Worm (Caenorhabditis elegans) whole organism, L4 larva: ENCODE measurements around the gene F56C9.6.

Experiments used
- F44E2.7 ChIP-seq: fragments of 200-800 bp; sonication (Bioruptor generic); IDR thresholded peaks from 2 replicates; pipeline ENCODE4 v2.1.2; 2022; ENCODE audit warnings: missing genetic modification characterization, missing compliant biosample characterization
- R02D3.7 ChIP-seq: fragments of 150-350 bp; sonication (generic microtip); optimal IDR thresholded peaks from 3 replicates; lab custom pipeline; 2014; ENCODE audit warnings: missing biosample characterization, missing genetic modification characterization
- T20F7.1 ChIP-seq: fragments of 200-800 bp; sonication (Bioruptor generic); optimal IDR thresholded peaks from 2 replicates; lab custom pipeline; 2018; ENCODE audit warnings: mild to moderate bottlenecking, missing genetic modification characterization, missing compliant biosample characterization
- ZK337.2 ChIP-seq: fragments of 200-800 bp; sonication (Bioruptor generic); IDR thresholded peaks from 2 replicates; pipeline ENCODE4 v1.3.6; 2022; ENCODE audit warnings: missing genetic modification reagents, missing genetic modification characterization, missing compliant biosample characterization
- ZK546.5 ChIP-seq, 2 experiments: sonication (generic microtip); optimal IDR thresholded peaks; 2 replicates each; lab custom pipeline; 2017; ENCODE audit warnings: missing biosample characterization in 2 of 2, missing genetic modification characterization in 2 of 2
- aha-1 ChIP-seq: fragments of 150-350 bp; peaks from one replicate; lab custom pipeline; 2014; ENCODE audit warnings: missing biosample characterization, missing genetic modification characterization
- aly-2 ChIP-seq: sonication (generic microtip); optimal IDR thresholded peaks from 2 replicates; lab custom pipeline; 2018; ENCODE audit warnings: missing biosample characterization, missing genetic modification characterization
- ama-1 ChIP-seq: fragments of 150-350 bp; optimal IDR thresholded peaks from 2 replicates; lab custom pipeline; 2014; ENCODE audit warnings: inconsistent platforms, mixed read lengths
- attf-4 ChIP-seq: sonication (generic microtip); optimal IDR thresholded peaks from 3 replicates; lab custom pipeline; 2017; ENCODE audit warnings: missing biosample characterization, missing genetic modification characterization
- ceh-28 ChIP-seq: fragments of 150-350 bp; optimal IDR thresholded peaks from 2 replicates; lab custom pipeline; 2014; ENCODE audit warnings: missing biosample characterization, missing genetic modification reagents, missing genetic modification characterization
- ces-1 ChIP-seq: fragments of 150-350 bp; sonication (generic microtip); optimal IDR thresholded peaks from 4 replicates; lab custom pipeline; 2014; ENCODE audit warnings: missing biosample characterization, missing genetic modification reagents, missing genetic modification characterization
- cey-2 ChIP-seq: sonication (generic microtip); optimal IDR thresholded peaks from 3 replicates; lab custom pipeline; 2017; ENCODE audit warnings: missing genetic modification characterization, mild to moderate bottlenecking, missing compliant biosample characterization, antibody characterized with exemption, borderline replicate concordance; ENCODE audit not compliant: insufficient read depth
- ctbp-1 ChIP-seq: fragments of 200-800 bp; sonication (Bioruptor generic); IDR thresholded peaks from 2 replicates; pipeline ENCODE4 v1.3.6; 2022; ENCODE audit warnings: missing genetic modification reagents, missing genetic modification characterization, missing compliant biosample characterization
- dmd-6 ChIP-seq: fragments of 200-800 bp; sonication (Bioruptor generic); IDR thresholded peaks from 2 replicates; pipeline ENCODE4 v1.3.6; 2022; ENCODE audit warnings: missing genetic modification reagents, missing genetic modification characterization, missing compliant biosample characterization
- dmd-8 ChIP-seq: fragments of 200-800 bp; sonication (Bioruptor generic); IDR thresholded peaks from 2 replicates; pipeline ENCODE4 v1.3.6; 2022; ENCODE audit warnings: missing genetic modification characterization, missing compliant biosample characterization
- dve-1 ChIP-seq: sonication (generic microtip); optimal IDR thresholded peaks from 2 replicates; lab custom pipeline; 2017; ENCODE audit warnings: antibody characterized with exemption, mild to moderate bottlenecking, missing genetic modification characterization, missing compliant biosample characterization; ENCODE audit not compliant: insufficient read depth
- egl-43 ChIP-seq: fragments of 200-800 bp; sonication (Bioruptor generic); IDR thresholded peaks from 2 replicates; pipeline ENCODE4 v1.3.6; 2022; ENCODE audit warnings: missing genetic modification reagents, missing genetic modification characterization, missing compliant biosample characterization
- fkh-10 ChIP-seq: fragments of 150-350 bp; optimal IDR thresholded peaks from 2 replicates; lab custom pipeline; 2014; ENCODE audit warnings: missing biosample characterization, missing genetic modification reagents, missing genetic modification characterization
- lin-1 ChIP-seq: fragments of 200-800 bp; sonication (Bioruptor generic); IDR thresholded peaks from 2 replicates; pipeline ENCODE4 v1.3.6; 2022; ENCODE audit warnings: missing genetic modification reagents, missing genetic modification characterization, missing compliant biosample characterization
- lin-38 ChIP-seq: fragments of 200-800 bp; sonication (Bioruptor generic); IDR thresholded peaks from 2 replicates; pipeline ENCODE4 v1.3.6; 2022; ENCODE audit warnings: missing genetic modification reagents, missing genetic modification characterization, missing compliant biosample characterization
- lin-39 ChIP-seq: fragments of 150-350 bp; optimal IDR thresholded peaks from 2 replicates; lab custom pipeline; 2014; ENCODE audit warnings: missing biosample characterization, missing genetic modification reagents, missing genetic modification characterization
- lir-3 ChIP-seq: sonication (generic microtip); optimal IDR thresholded peaks from 2 replicates; lab custom pipeline; 2016; ENCODE audit warnings: mild to moderate bottlenecking, missing genetic modification characterization, missing compliant biosample characterization
- lsy-2 ChIP-seq, 2 experiments: fragments of 150-350 bp in 1 of 2; sonication (generic microtip) in 1 of 2; optimal IDR thresholded peaks; 2 replicates each; lab custom pipeline; 2014 to 2017; ENCODE audit warnings: missing biosample characterization in 2 of 2, missing genetic modification characterization in 2 of 2
- madf-5 ChIP-seq, 2 experiments: fragments of 200-800 bp; sonication (Bioruptor generic); IDR thresholded peaks; 2 replicates each; pipeline ENCODE4 v1.3.6; 2022; ENCODE audit warnings: missing compliant biosample characterization in 2 of 2, missing genetic modification characterization in 2 of 2
- mdl-1 ChIP-seq, 2 experiments: fragments of 150-350 bp in 1 of 2; sonication (generic microtip) in 1 of 2; optimal IDR thresholded peaks; 2 replicates each; lab custom pipeline; 2014 to 2017; ENCODE audit warnings: missing biosample characterization in 2 of 2, missing genetic modification characterization in 2 of 2
- mes-2 ChIP-seq: sonication (generic microtip); optimal IDR thresholded peaks from 2 replicates; lab custom pipeline; 2016; ENCODE audit warnings: missing genotype, mild to moderate bottlenecking, missing genetic modification characterization, missing compliant biosample characterization; ENCODE audit not compliant: poor library complexity, severe bottlenecking
- nhr-10 ChIP-seq: fragments of 150-350 bp; optimal IDR thresholded peaks from 2 replicates; lab custom pipeline; 2014; ENCODE audit warnings: missing biosample characterization, missing genetic modification characterization
- nhr-102 ChIP-seq: sonication (generic microtip); optimal IDR thresholded peaks from 2 replicates; lab custom pipeline; 2016; ENCODE audit warnings: mild to moderate bottlenecking, missing genetic modification characterization, moderate library complexity, missing compliant biosample characterization
- nhr-11 ChIP-seq: fragments of 150-350 bp; optimal IDR thresholded peaks from 2 replicates; lab custom pipeline; 2014; ENCODE audit warnings: missing biosample characterization, missing genetic modification characterization
- nhr-25 ChIP-seq: sonication (generic microtip); optimal IDR thresholded peaks from 2 replicates; lab custom pipeline; 2017; ENCODE audit warnings: missing genetic modification characterization, mild to moderate bottlenecking, missing compliant biosample characterization, antibody characterized with exemption, moderate library complexity, borderline replicate concordance; ENCODE audit not compliant: insufficient read depth
- nhr-28 ChIP-seq: fragments of 150-350 bp; optimal IDR thresholded peaks from 2 replicates; lab custom pipeline; 2014; ENCODE audit warnings: missing biosample characterization, missing genetic modification characterization
- nhr-6 ChIP-seq: fragments of 150-350 bp; optimal IDR thresholded peaks from 2 replicates; lab custom pipeline; 2014; ENCODE audit warnings: missing biosample characterization, missing genetic modification characterization
- pha-4 ChIP-seq, 2 experiments: fragments of 150-350 bp in 1 of 2; fragments of 200-800 bp in 1 of 2; sonication (Bioruptor generic) in 1 of 2; IDR thresholded peaks in 1 of 2; optimal IDR thresholded peaks in 1 of 2; 2 replicates each; pipeline versions ENCODE4 v1.3.6 to Lab custom; 2014 to 2022; ENCODE audit warnings: missing genetic modification characterization in 2 of 2, missing genetic modification reagents in 2 of 2, missing biosample characterization in 1 of 2, missing compliant biosample characterization in 1 of 2
- pqm-1 ChIP-seq: sonication (generic microtip); optimal IDR thresholded peaks from 2 replicates; lab custom pipeline; 2017; ENCODE audit warnings: missing biosample characterization, missing genetic modification characterization
- snpc-1.2 ChIP-seq: fragments of 200-800 bp; sonication (Bioruptor generic); IDR thresholded peaks from 2 replicates; pipeline ENCODE4 v1.3.6; 2022; ENCODE audit warnings: missing genetic modification reagents, missing genetic modification characterization, missing compliant biosample characterization
- snpc-4 ChIP-seq: fragments of 150-350 bp; optimal IDR thresholded peaks from 2 replicates; lab custom pipeline; 2014; ENCODE audit warnings: missing biosample characterization, missing genetic modification characterization
- spr-1 ChIP-seq: sonication (generic microtip); optimal IDR thresholded peaks from 2 replicates; lab custom pipeline; 2016; ENCODE audit warnings: mild to moderate bottlenecking, missing genetic modification characterization, missing compliant biosample characterization
- unc-62 ChIP-seq, 3 experiments: fragments of 150-350 bp in 1 of 3; sonication (generic microtip); optimal IDR thresholded peaks in 2 of 3; peaks in 1 of 3; 1 replicate in 1 of 3; 2 replicates in 2 of 3; lab custom pipeline; 2014 to 2017; ENCODE audit warnings: missing biosample characterization in 3 of 3, missing genetic modification characterization in 3 of 3, missing genetic modification reagents in 3 of 3, missing genotype in 1 of 3
- ztf-11 ChIP-seq: fragments of 150-350 bp; optimal IDR thresholded peaks from 2 replicates; lab custom pipeline; 2014; ENCODE audit warnings: missing biosample characterization, missing genetic modification characterization

The F56C9.6 gene

ce11 chrIII:7291216-7291615 is 19.4 kb downstream of the F56C9.6 start:
- TF ChIP-seq cey-2 (tag; lab: Kevin White, UChicago) = no peak
- no peak for TF ChIP-seq spr-1
- peak in 1 of 2 experiments; percentile 52 for TF ChIP-seq unc-62 (GFP tag; optimal IDR thresholded peaks at IDR 0.05 in 1 of 2; lab: Kevin White, UChicago)
- no peak for TF ChIP-seq unc-62 (tag; optimal IDR thresholded peaks at IDR 0.05; lab: Kevin White, UChicago)
- no peak for TF ChIP-seq egl-43 (GFP tag; lab: Robert Waterston, UW)
- no peak for TF ChIP-seq aly-2 (tag; lab: Kevin White, UChicago)
- no peak for TF ChIP-seq nhr-25 (tag; lab: Kevin White, UChicago)

ce11 chrIII:7290462-7290861 is 20.1 kb downstream of the F56C9.6 start, which contains the start of gene algn-11:
Gene algn-11 (minus strand): TSS chrIII:7290562.
- TF ChIP-seq nhr-25 (tag; lab: Kevin White, UChicago) = no peak
- TF ChIP-seq nhr-6 = no peak
- TF ChIP-seq dve-1 (tag; lab: Kevin White, UChicago) = no peak
- TF ChIP-seq nhr-28 (tag; lab: Kevin White, UChicago) = no peak
- TF ChIP-seq madf-5 (GFP tag; IDR thresholded peaks at IDR 0.05; lab: Robert Waterston, UW) = no peak
- no peak for TF ChIP-seq ztf-11 (tag; lab: Kevin White, UChicago)
- no peak for TF ChIP-seq R02D3.7 (tag; lab: Kevin White, UChicago)
- no peak for TF ChIP-seq ZK337.2
- TF ChIP-seq ces-1 (GFP tag; lab: Kevin White, UChicago) = no peak
- no peak for TF ChIP-seq ceh-28 (tag; lab: Kevin White, UChicago)
- no peak for TF ChIP-seq fkh-10 (GFP tag; lab: Kevin White, UChicago)
- no peak for TF ChIP-seq pha-4 (GFP tag; IDR thresholded peaks at IDR 0.05; lab: Robert Waterston, UW)
- no peak for TF ChIP-seq pha-4 (tag; optimal IDR thresholded peaks at IDR 0.05; lab: Kevin White, UChicago)
- no peak for TF ChIP-seq dmd-6
- TF ChIP-seq mdl-1 (tag; optimal IDR thresholded peaks at IDR 0.05; lab: Kevin White, UChicago) = no peak
- TF ChIP-seq lin-38 (GFP tag; lab: Robert Waterston, UW) = no peak
- no peak for TF ChIP-seq nhr-11
- no peak for TF ChIP-seq unc-62 (GFP tag; optimal IDR thresholded peaks at IDR 0.05 in 1 of 2; lab: Kevin White, UChicago)
- TF ChIP-seq unc-62 (tag; optimal IDR thresholded peaks at IDR 0.05; lab: Kevin White, UChicago) = no peak
- no peak for TF ChIP-seq ama-1 (lab: Kevin White, UChicago)
- TF ChIP-seq mes-2 (tag; lab: Kevin White, UChicago) = no peak

- TF ChIP-seq cey-2 (tag; lab: Kevin White, UChicago) (no peak), unc-62 (GFP tag; optimal IDR thresholded peaks at IDR 0.05 in 1 of 2; lab: Kevin White, UChicago) (no peak), unc-62 (tag; optimal IDR thresholded peaks at IDR 0.05; lab: Kevin White, UChicago) (no peak), F44E2.7 (no peak), aha-1 (peak; percentile 28)
Measured at ce11 chrIII:7287503-7287902, 23.1 kb downstream of the F56C9.6 start, which contains the start of gene ykt-6. Gene ykt-6 (minus strand): TSS chrIII:7287603.

- TF ChIP-seq lir-3 (tag; lab: Kevin White, UChicago) (no peak), snpc-4 (no peak), lin-39 (no peak), ctbp-1 (no peak), pqm-1 (tag; lab: Kevin White, UChicago) (no peak), nhr-10 (no peak)
Measured at ce11 chrIII:7285783-7286182, 24.8 kb downstream of the F56C9.6 start, which contains the start of gene pho-5. Gene pho-5 (minus strand): TSS chrIII:7285883.

- TF ChIP-seq nhr-102 (tag; lab: Kevin White, UChicago) (no peak), T20F7.1 (GFP tag; lab: Kevin White, UChicago) (peak; percentile 80), dmd-8 (GFP tag; lab: Robert Waterston, UW) (no peak), attf-4 (no peak), nhr-10 (no peak), lin-1 (GFP tag; lab: Robert Waterston, UW) (no peak), ZK546.5 (tag; optimal IDR thresholded peaks at IDR 0.05; lab: Kevin White, UChicago) (no peak), ZK337.2 (no peak), snpc-1.2 (GFP tag; lab: Robert Waterston, UW) (no peak), lsy-2 (tag; optimal IDR thresholded peaks at IDR 0.05; lab: Kevin White, UChicago) (peak in 1 of 2 experiments; percentile 62)
Measured at ce11 chrIII:7281179-7281578, 29.4 kb downstream of the F56C9.6 start, which contains the start of gene B0361.3. Gene B0361.3 (plus strand): TSS chrIII:7281462.
